Worm (Caenorhabditis elegans): ENCODE data around the gene vps-39.

Gene vps-39

DNA sequence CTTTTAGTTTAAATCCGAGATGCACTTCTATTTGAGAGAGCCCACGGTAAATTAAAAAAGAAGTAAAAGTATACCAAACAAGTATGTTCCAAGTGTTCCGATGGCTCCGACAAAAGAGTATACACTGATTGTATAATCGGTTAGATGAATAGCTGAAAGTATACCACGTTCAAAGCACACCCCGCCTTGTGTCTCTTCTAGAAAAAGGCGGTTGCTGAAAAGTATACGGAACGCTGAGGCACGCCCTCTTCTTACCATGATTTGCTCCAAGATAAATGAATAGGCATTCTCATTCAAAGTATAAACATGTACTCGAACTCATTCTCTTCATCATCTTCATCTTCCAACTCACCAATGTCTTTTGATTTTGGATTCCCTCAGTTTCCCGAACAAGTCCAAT, 23.8 kb downstream of the vps-39 start, which contains the start of gene end-3:
Gene end-3, plus strand, starts transcription at position 301 of the 400 bp plus-strand sequence.
- no peak for TF ChIP-seq nfya-1 (tag; optimal IDR thresholded peaks at IDR 0.05; ENCODE audit: insufficient read depth)
- no peak for TF ChIP-seq unc-39 (tag; optimal IDR thresholded peaks at IDR 0.05)
- TF ChIP-seq hmg-11 (tag; optimal IDR thresholded peaks at IDR 0.05): no peak
- TF ChIP-seq jun-1 (tag; optimal IDR thresholded peaks at IDR 0.05): no peak
- TF ChIP-seq ceh-82 (tag; optimal IDR thresholded peaks at IDR 0.05): no peak
- no peak for TF ChIP-seq ceh-16 (tag; optimal IDR thresholded peaks at IDR 0.05)
- no peak for TF ChIP-seq nhr-237 (tag; optimal IDR thresholded peaks at IDR 0.05)
- no peak for TF ChIP-seq lsy-12 (tag; optimal IDR thresholded peaks at IDR 0.05)
- TF ChIP-seq pqm-1 (tag; optimal IDR thresholded peaks at IDR 0.05): no peak
- no peak for TF ChIP-seq fkh-2 (tag; optimal IDR thresholded peaks at IDR 0.05)
- no peak for TF ChIP-seq unc-62 (GFP tag; optimal IDR thresholded peaks at IDR 0.05)
- no peak for TF ChIP-seq daf-12 (tag; optimal IDR thresholded peaks at IDR 0.05)
- no peak for TF ChIP-seq nhr-23 (tag; optimal IDR thresholded peaks at IDR 0.05)
- no peak for TF ChIP-seq elt-3 (tag; optimal IDR thresholded peaks at IDR 0.05)
- TF ChIP-seq egl-27 (tag; optimal IDR thresholded peaks at IDR 0.05): no peak
- no peak for TF ChIP-seq nhr-77 (tag; optimal IDR thresholded peaks at IDR 0.05)
- no peak for TF ChIP-seq nhr-12 (tag; optimal IDR thresholded peaks at IDR 0.05)
- no peak for TF ChIP-seq skn-1 (tag; optimal IDR thresholded peaks at IDR 0.05)

DNA sequence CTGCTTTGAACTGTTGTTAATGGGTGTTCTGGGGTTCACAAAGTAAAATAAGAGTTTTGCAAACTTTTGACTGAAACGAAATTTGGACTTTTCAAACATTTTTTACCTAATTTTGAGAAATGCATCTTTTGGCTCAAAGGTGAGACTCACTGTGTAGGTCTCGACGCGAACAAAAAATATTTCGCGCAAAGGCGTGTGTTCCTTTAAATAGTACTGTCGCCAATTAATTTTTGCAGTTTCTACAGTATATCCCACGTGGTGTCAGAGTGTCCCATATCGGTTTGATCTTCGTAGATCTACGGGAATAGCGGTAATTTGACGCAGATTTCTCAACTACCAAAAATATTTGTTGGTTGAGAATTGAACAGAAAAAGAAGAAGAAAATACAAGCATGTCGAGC, 24.5 kb downstream of the vps-39 start:
- TF ChIP-seq ZK546.5 (tag; optimal IDR thresholded peaks at IDR 0.05) (no peak), aly-2 (tag; optimal IDR thresholded peaks at IDR 0.05) (no peak), ama-1 (optimal IDR thresholded peaks at IDR 0.05) (peak; percentile 55)

DNA sequence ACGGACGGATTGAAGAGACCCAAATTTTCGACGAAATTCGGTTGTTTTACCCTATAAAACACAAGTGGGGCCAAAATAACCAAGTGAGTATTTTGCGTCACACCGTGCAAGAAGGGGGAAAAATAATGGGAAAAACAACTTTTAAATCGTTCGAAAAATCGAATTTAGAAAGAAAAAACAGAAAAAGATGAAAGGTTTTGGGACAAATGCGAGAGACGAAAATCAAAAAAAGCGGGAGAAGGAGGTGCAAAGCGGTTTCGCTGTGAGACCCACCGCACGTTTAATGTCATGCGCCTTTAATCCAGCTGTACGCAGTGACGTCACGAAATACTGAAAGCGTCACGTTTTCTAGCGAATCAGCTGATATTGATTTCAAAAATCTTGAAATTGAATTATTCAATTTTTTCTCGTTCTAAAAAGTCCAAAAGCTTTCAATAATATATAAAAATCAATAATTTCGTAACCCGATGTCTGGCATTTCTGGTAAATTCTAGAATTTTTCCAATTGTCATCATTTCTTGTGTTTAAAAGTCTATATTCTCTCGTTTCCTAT, 26.1 kb downstream of the vps-39 start, which contains the start of the genes ddx-17 and aip-1:
Gene ddx-17, minus strand, starts transcription at position 51 of the 553 bp plus-strand sequence.
Gene aip-1, plus strand, starts transcription at position 332 of the 553 bp plus-strand sequence.
- no peak for TF ChIP-seq eor-1 (tag; optimal IDR thresholded peaks at IDR 0.05)
- no peak for TF ChIP-seq fkh-2 (tag; optimal IDR thresholded peaks at IDR 0.05)
- peak; percentile 77 for TF ChIP-seq nhr-23 (tag; optimal IDR thresholded peaks at IDR 0.05)
- TF ChIP-seq unc-39 (tag; optimal IDR thresholded peaks at IDR 0.05): no peak
- TF ChIP-seq lsy-12 (tag; optimal IDR thresholded peaks at IDR 0.05): peak; percentile 32
- TF ChIP-seq ceh-9 (tag; optimal IDR thresholded peaks at IDR 0.05): no peak
- peak; percentile 93 for TF ChIP-seq lin-39 (tag; optimal IDR thresholded peaks at IDR 0.05)
- no peak for TF ChIP-seq egl-27 (tag; optimal IDR thresholded peaks at IDR 0.05)
- peak; percentile 42 for TF ChIP-seq egl-5 (tag; optimal IDR thresholded peaks at IDR 0.05)
- no peak for TF ChIP-seq sea-2 (GFP tag; optimal IDR thresholded peaks at IDR 0.05)
- TF ChIP-seq ceh-16 (tag; optimal IDR thresholded peaks at IDR 0.05): no peak
- TF ChIP-seq elt-3 (tag; optimal IDR thresholded peaks at IDR 0.05): no peak
- peak; percentile 55 for TF ChIP-seq elt-2 (tag; optimal IDR thresholded peaks at IDR 0.05)
- TF ChIP-seq ceh-82 (tag; optimal IDR thresholded peaks at IDR 0.05): no peak
- peak; percentile 57 for TF ChIP-seq nhr-25 (tag; optimal IDR thresholded peaks at IDR 0.05)
- no peak for TF ChIP-seq nhr-77 (tag; optimal IDR thresholded peaks at IDR 0.05)
- TF ChIP-seq ZK546.5 (tag; optimal IDR thresholded peaks at IDR 0.05): no peak
- TF ChIP-seq skn-1 (tag; optimal IDR thresholded peaks at IDR 0.05): peak; percentile 62
- TF ChIP-seq elt-1 (tag; optimal IDR thresholded peaks at IDR 0.05): no peak
- TF ChIP-seq zag-1 (tag; optimal IDR thresholded peaks at IDR 0.05): no peak
- peak; percentile 58 for TF ChIP-seq ama-1 (optimal IDR thresholded peaks at IDR 0.05)
- no peak for TF ChIP-seq mml-1 (tag; optimal IDR thresholded peaks at IDR 0.05)
- peak; percentile 80 for TF ChIP-seq snpc-4 (tag; optimal IDR thresholded peaks at IDR 0.05)
- TF ChIP-seq lin-15B (tag; optimal IDR thresholded peaks at IDR 0.05): peak; percentile 80
- TF ChIP-seq pqm-1 (tag; optimal IDR thresholded peaks at IDR 0.05): peak; percentile 20
- TF ChIP-seq nhr-12 (tag; optimal IDR thresholded peaks at IDR 0.05): no peak
- no peak for TF ChIP-seq fos-1 (tag; optimal IDR thresholded peaks at IDR 0.05)
- peak; percentile 21 for TF ChIP-seq fkh-10 (GFP tag; optimal IDR thresholded peaks at IDR 0.05)
- TF ChIP-seq tbx-2 (tag; optimal IDR thresholded peaks at IDR 0.05): no peak
- TF ChIP-seq ztf-4 (tag; optimal IDR thresholded peaks at IDR 0.05): no peak
- no peak for TF ChIP-seq mdl-1 (tag; optimal IDR thresholded peaks at IDR 0.05)
- TF ChIP-seq nfya-1 (tag; optimal IDR thresholded peaks at IDR 0.05; ENCODE audit: insufficient read depth): peak; percentile 78
- no peak for TF ChIP-seq nhr-67 (tag; optimal IDR thresholded peaks at IDR 0.05)
- TF ChIP-seq daf-12 (tag; optimal IDR thresholded peaks at IDR 0.05): no peak
- TF ChIP-seq aly-2 (tag; optimal IDR thresholded peaks at IDR 0.05): no peak
- peak; percentile 28 for TF ChIP-seq jun-1 (tag; optimal IDR thresholded peaks at IDR 0.05)
- peak; percentile 13 for TF ChIP-seq nhr-11 (tag; optimal IDR thresholded peaks at IDR 0.05)
- TF ChIP-seq nhr-76 (tag; optimal IDR thresholded peaks at IDR 0.05): no peak
- TF ChIP-seq R02D3.7 (tag; optimal IDR thresholded peaks at IDR 0.05): peak; percentile 28
- TF ChIP-seq nhr-28 (tag; optimal IDR thresholded peaks at IDR 0.05): no peak
- no peak for TF ChIP-seq nhr-237 (tag; optimal IDR thresholded peaks at IDR 0.05)
- no peak for TF ChIP-seq unc-62 (GFP tag; optimal IDR thresholded peaks at IDR 0.05)
- no peak for TF ChIP-seq ztf-11 (tag; optimal IDR thresholded peaks at IDR 0.05)
- TF ChIP-seq hmg-11 (tag; optimal IDR thresholded peaks at IDR 0.05): peak; percentile 73
- TF ChIP-seq nhr-43 (tag; optimal IDR thresholded peaks at IDR 0.05; ENCODE audit: poor library complexity, severe bottlenecking): peak; percentile 33
- peak; percentile 79 for TF ChIP-seq pha-4 (tag; optimal IDR thresholded peaks at IDR 0.05)
- TF ChIP-seq ceh-28 (tag; optimal IDR thresholded peaks at IDR 0.05): peak; percentile 70
